Worm (Caenorhabditis elegans) whole organism, early embryonic: ENCODE measurements around the gene K08B5.1.

Source experiments
- B0310.2 ChIP-seq: sonication (generic microtip); optimal IDR thresholded peaks from 2 replicates; lab custom pipeline; 2016; ENCODE audit warnings: mild to moderate bottlenecking, missing genetic modification characterization, missing compliant biosample characterization
- F13C5.2 ChIP-seq: sonication (generic microtip); optimal IDR thresholded peaks from 2 replicates; lab custom pipeline; 2017; ENCODE audit warnings: mild to moderate bottlenecking, missing genetic modification characterization, inconsistent platforms, missing compliant biosample characterization
- aly-1 ChIP-seq: sonication (generic microtip); optimal IDR thresholded peaks from 2 replicates; lab custom pipeline; 2016; ENCODE audit warnings: missing genetic modification characterization, missing compliant biosample characterization
- ama-1 ChIP-seq: fragments of 150-350 bp; optimal IDR thresholded peaks from 2 replicates; lab custom pipeline; 2014
- ceh-13 ChIP-seq: fragments of 200-800 bp; sonication (Bioruptor generic); optimal IDR thresholded peaks from 2 replicates; lab custom pipeline; 2018; ENCODE audit warnings: mild to moderate bottlenecking, missing genetic modification characterization, missing compliant biosample characterization
- ceh-36 ChIP-seq: sonication (generic microtip); optimal IDR thresholded peaks from 2 replicates; lab custom pipeline; 2016; ENCODE audit warnings: missing genetic modification characterization, inconsistent platforms, missing compliant biosample characterization
- ets-7 ChIP-seq: sonication (generic microtip); optimal IDR thresholded peaks from 2 replicates; lab custom pipeline; 2016; ENCODE audit warnings: missing genotype, missing genetic modification characterization, missing compliant biosample characterization
- flt-1 ChIP-seq: fragments of 200-800 bp; sonication (Bioruptor generic); IDR thresholded peaks from 2 replicates; pipeline ENCODE4 v1.3.6; 2022; ENCODE audit warnings: missing genetic modification characterization, missing compliant biosample characterization
- hmbx-1 ChIP-seq: sonication (generic microtip); optimal IDR thresholded peaks from 2 replicates; lab custom pipeline; 2016; ENCODE audit warnings: mild to moderate bottlenecking, missing genetic modification characterization, missing compliant biosample characterization
- hmg-4 ChIP-seq: fragments of 200-800 bp; sonication (Bioruptor generic); optimal IDR thresholded peaks from 2 replicates; lab custom pipeline; 2018; ENCODE audit warnings: mild to moderate bottlenecking, missing genetic modification characterization, missing compliant biosample characterization
- hnd-1 ChIP-seq: sonication (generic microtip); optimal IDR thresholded peaks from 2 replicates; lab custom pipeline; 2016; ENCODE audit warnings: missing genetic modification characterization, missing compliant biosample characterization
- pes-1 ChIP-seq: fragments of 200-800 bp; sonication (Bioruptor generic); IDR thresholded peaks from 2 replicates; pipeline ENCODE4 v1.3.6; 2022; ENCODE audit warnings: missing genetic modification reagents, missing genetic modification characterization, missing compliant biosample characterization
- scrt-1 ChIP-seq: fragments of 200-800 bp; sonication (Bioruptor generic); IDR thresholded peaks from 2 replicates; pipeline ENCODE4 v1.3.6; 2022; ENCODE audit warnings: missing genetic modification characterization, missing compliant biosample characterization
- sea-1 ChIP-seq: fragments of 200-800 bp; sonication (Bioruptor generic); conservative IDR thresholded peaks from 2 replicates; pipeline ENCODE4 v1.3.6; 2022; ENCODE audit warnings: missing genetic modification characterization, missing compliant biosample characterization
- tbx-11 ChIP-seq: fragments of 200-800 bp; sonication (Bioruptor generic); IDR thresholded peaks from 2 replicates; pipeline ENCODE4 v1.3.6; 2022; ENCODE audit warnings: missing genetic modification characterization, missing compliant biosample characterization
- tbx-37 ChIP-seq: fragments of 200-800 bp; sonication (Bioruptor generic); conservative IDR thresholded peaks from 2 replicates; pipeline ENCODE4 v1.3.6; 2022; ENCODE audit warnings: missing genetic modification reagents, missing genetic modification characterization, missing compliant biosample characterization
- tra-4 ChIP-seq: sonication (generic microtip); optimal IDR thresholded peaks from 2 replicates; lab custom pipeline; 2017; ENCODE audit warnings: missing genetic modification characterization, missing compliant biosample characterization

K08B5.1 gene

DNA sequence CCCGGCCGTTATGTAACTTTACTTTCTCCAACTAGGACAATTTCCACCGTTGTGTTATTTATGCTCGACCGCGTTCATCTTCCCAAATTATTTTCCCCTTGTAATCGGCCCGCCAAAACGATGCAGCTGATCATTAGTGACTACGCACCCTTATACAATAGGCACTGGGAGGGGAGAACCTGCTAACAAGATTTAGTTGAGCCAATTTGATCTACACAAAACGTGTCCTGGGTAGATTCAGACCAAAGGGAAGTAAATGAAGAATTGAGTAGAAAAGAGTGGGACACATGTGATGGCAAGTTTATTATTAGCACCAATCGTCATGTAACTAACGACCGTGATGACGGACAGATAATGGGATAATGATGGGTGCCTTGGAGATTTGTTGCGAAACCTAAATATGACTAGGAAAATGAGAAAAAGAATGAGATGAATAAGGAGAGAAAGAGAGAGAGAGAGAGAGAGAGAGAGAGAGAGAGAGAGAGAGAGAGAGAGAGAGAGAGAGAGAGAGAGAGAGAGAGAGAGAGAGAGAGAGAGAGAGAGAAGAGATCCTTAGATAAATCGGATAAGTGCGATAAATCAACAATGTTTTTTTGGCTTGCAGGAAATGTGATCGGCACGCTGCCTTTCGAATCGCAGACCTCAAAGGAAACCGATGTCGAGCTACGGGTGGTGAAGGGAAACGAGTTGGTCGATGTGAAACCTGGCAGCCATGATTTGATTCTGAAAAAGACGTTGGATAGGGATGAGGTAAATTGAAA, 37.5 kb downstream of the K08B5.1 start:
- TF ChIP-seq tbx-37 (GFP tag; lab: Robert Waterston, UW): no peak
- no peak for TF ChIP-seq pes-1 (GFP tag; lab: Robert Waterston, UW)
- no peak for TF ChIP-seq hnd-1
- no peak for TF ChIP-seq sea-1
- TF ChIP-seq F13C5.2: no peak
- TF ChIP-seq tra-4 (tag; lab: Kevin White, UChicago): no peak
- TF ChIP-seq scrt-1 (GFP tag; lab: Robert Waterston, UW): no peak
- no peak for TF ChIP-seq aly-1
- no peak for TF ChIP-seq hmbx-1
- no peak for TF ChIP-seq ets-7 (tag; lab: Kevin White, UChicago)
- TF ChIP-seq flt-1 (GFP tag; lab: Robert Waterston, UW): no peak
- TF ChIP-seq B0310.2 (tag; lab: Kevin White, UChicago): no peak
- TF ChIP-seq tbx-11 (GFP tag; lab: Robert Waterston, UW): no peak
- TF ChIP-seq ceh-36: no peak
- no peak for TF ChIP-seq hmg-4 (GFP tag; lab: Kevin White, UChicago)
- TF ChIP-seq ceh-13 (GFP tag; lab: Kevin White, UChicago): no peak
- no peak for TF ChIP-seq ama-1 (lab: Kevin White, UChicago)

- TF ChIP-seq hnd-1: no peak
- TF ChIP-seq hmbx-1: no peak
- no peak for TF ChIP-seq B0310.2 (tag; lab: Kevin White, UChicago)
- no peak for TF ChIP-seq ceh-13 (GFP tag; lab: Kevin White, UChicago)
- TF ChIP-seq pes-1 (GFP tag; lab: Robert Waterston, UW): no peak
- TF ChIP-seq ets-7 (tag; lab: Kevin White, UChicago): no peak
- no peak for TF ChIP-seq tra-4 (tag; lab: Kevin White, UChicago)
- TF ChIP-seq sea-1: no peak
- no peak for TF ChIP-seq flt-1 (GFP tag; lab: Robert Waterston, UW)
Measured at ce11 chrX:16596972-16597371, 38.7 kb downstream of the K08B5.1 start.

- TF ChIP-seq sea-1 (no peak), hmg-4 (GFP tag; lab: Kevin White, UChicago) (no peak), aly-1 (no peak)
Measured at ce11 chrX:16597791-16598190, 39.6 kb downstream of the K08B5.1 start.

DNA sequence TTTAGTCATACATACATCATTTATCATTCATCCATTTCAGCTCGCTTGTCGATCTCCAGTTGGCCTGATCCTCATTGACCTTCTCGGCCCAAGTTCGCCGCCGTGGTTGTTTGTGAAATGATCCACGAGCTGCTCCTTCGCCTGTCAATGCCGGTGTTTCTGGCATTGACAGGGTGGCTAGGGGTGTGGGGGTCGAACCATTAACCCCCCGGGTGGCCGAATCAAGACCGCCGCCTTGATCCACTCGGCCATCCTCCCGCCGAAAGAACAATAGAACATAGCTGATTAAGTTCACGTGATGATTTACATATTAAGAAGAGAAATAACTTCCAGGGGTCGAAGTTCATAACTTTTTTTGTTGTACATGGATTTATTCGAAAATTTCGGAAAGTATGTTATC, 44.2 kb downstream of the K08B5.1 start, which contains the start of gene F59C12.4:
TSS of gene F59C12.4 (minus strand) at position 166 of the 400 bp plus-strand sequence.
- peak; percentile 83 for TF ChIP-seq pes-1 (GFP tag; lab: Robert Waterston, UW)
- TF ChIP-seq tra-4 (tag; lab: Kevin White, UChicago): peak; percentile 9
- peak; percentile 45 for TF ChIP-seq hnd-1
- peak; percentile 89 for TF ChIP-seq hmg-4 (GFP tag; lab: Kevin White, UChicago)
- peak; percentile 53 for TF ChIP-seq flt-1 (GFP tag; lab: Robert Waterston, UW)
- TF ChIP-seq ama-1 (lab: Kevin White, UChicago): no peak
- no peak for TF ChIP-seq B0310.2 (tag; lab: Kevin White, UChicago)
- peak; percentile 43 for TF ChIP-seq ceh-13 (GFP tag; lab: Kevin White, UChicago)
- peak; percentile 75 for TF ChIP-seq F13C5.2
- TF ChIP-seq tbx-11 (GFP tag; lab: Robert Waterston, UW): peak; percentile 70; the same call in 1 of the 2 replicates
- peak; percentile 15 for TF ChIP-seq hmbx-1
- TF ChIP-seq sea-1: peak; percentile 47; the same call in 1 of the 2 replicates
- TF ChIP-seq aly-1: peak; percentile 74
- TF ChIP-seq scrt-1 (GFP tag; lab: Robert Waterston, UW): peak; percentile 77
- TF ChIP-seq ets-7 (tag; lab: Kevin White, UChicago): no peak
- no peak for TF ChIP-seq tbx-37 (GFP tag; lab: Robert Waterston, UW)
- peak; percentile 62 for TF ChIP-seq ceh-36

ce11 chrX:16604096-16604495, 45.9 kb downstream of the K08B5.1 start:
- TF ChIP-seq hmbx-1: no peak
- no peak for TF ChIP-seq hmg-4 (GFP tag; lab: Kevin White, UChicago)
- TF ChIP-seq F13C5.2: no peak
- no peak for TF ChIP-seq hnd-1
- TF ChIP-seq tbx-37 (GFP tag; lab: Robert Waterston, UW): no peak
- no peak for TF ChIP-seq ets-7 (tag; lab: Kevin White, UChicago)

- TF ChIP-seq F13C5.2 (peak; percentile 86), ceh-36 (peak; percentile 78), tra-4 (tag; lab: Kevin White, UChicago) (no peak), flt-1 (GFP tag; lab: Robert Waterston, UW) (peak; percentile 74), ceh-13 (GFP tag; lab: Kevin White, UChicago) (peak; percentile 45), hnd-1 (peak; percentile 48), ama-1 (lab: Kevin White, UChicago) (no peak), pes-1 (GFP tag; lab: Robert Waterston, UW) (peak; percentile 83), B0310.2 (tag; lab: Kevin White, UChicago) (peak; percentile 77), tbx-37 (GFP tag; lab: Robert Waterston, UW) (peak; percentile 83), hmbx-1 (peak; percentile 6), scrt-1 (GFP tag; lab: Robert Waterston, UW) (peak; percentile 70; the same call in 1 of the 2 replicates), tbx-11 (GFP tag; lab: Robert Waterston, UW) (peak; percentile 77), sea-1 (peak; percentile 62; the same call in 1 of the 2 replicates), ets-7 (tag; lab: Kevin White, UChicago) (no peak), aly-1 (no peak), hmg-4 (GFP tag; lab: Kevin White, UChicago) (peak; percentile 65)
Measured at ce11 chrX:16604566-16604965, 46.3 kb downstream of the K08B5.1 start.

DNA sequence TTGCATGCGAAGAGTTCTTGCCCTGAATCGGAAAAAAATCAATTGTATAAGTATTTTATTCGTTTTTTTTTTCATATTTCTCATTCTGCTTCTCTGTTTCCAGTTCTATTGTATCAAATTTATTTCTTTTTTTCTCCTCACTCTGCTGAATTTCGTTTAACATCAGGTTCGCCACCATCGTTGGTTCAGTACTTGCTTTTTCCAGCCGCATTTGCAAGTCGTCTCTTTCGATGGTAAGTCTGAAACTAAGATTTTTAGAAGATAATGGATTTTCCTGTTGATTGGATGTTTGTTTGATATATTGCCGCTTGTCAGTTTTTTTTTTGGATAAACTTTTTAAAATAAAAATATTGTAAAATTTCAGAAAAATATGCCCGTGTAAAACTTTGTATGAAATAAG, 48.9 kb downstream of the K08B5.1 start:
- no peak for TF ChIP-seq flt-1 (GFP tag; lab: Robert Waterston, UW)
- TF ChIP-seq pes-1 (GFP tag; lab: Robert Waterston, UW): no peak
- no peak for TF ChIP-seq hmg-4 (GFP tag; lab: Kevin White, UChicago)
- TF ChIP-seq hnd-1: no peak
- TF ChIP-seq ama-1 (lab: Kevin White, UChicago): no peak
- no peak for TF ChIP-seq B0310.2 (tag; lab: Kevin White, UChicago)
- TF ChIP-seq hmbx-1: no peak
- no peak for TF ChIP-seq scrt-1 (GFP tag; lab: Robert Waterston, UW)
- no peak for TF ChIP-seq aly-1
- TF ChIP-seq tra-4 (tag; lab: Kevin White, UChicago): no peak
- no peak for TF ChIP-seq tbx-37 (GFP tag; lab: Robert Waterston, UW)
- TF ChIP-seq ceh-36: no peak
- TF ChIP-seq tbx-11 (GFP tag; lab: Robert Waterston, UW): no peak
- no peak for TF ChIP-seq ceh-13 (GFP tag; lab: Kevin White, UChicago)
- no peak for TF ChIP-seq sea-1
- TF ChIP-seq F13C5.2: no peak
